Fruit fly (Drosophila melanogaster) whole organism, embryonic: ENCODE data around the gene CG31467.

Source experiments
- Ada2b ChIP-seq: fragments of 200-800 bp; sonication (Bioruptor generic); IDR thresholded peaks from 2 replicates; pipeline ENCODE4 v1.3.6; 2022; ENCODE audit warnings: missing biosample characterization, missing genetic modification characterization
- CG10147 ChIP-seq: fragments of 200-800 bp; sonication (Bioruptor generic); optimal IDR thresholded peaks from 2 replicates; lab custom pipeline; 2019; ENCODE audit warnings: missing biosample characterization, mild to moderate bottlenecking, missing genetic modification characterization, moderate library complexity
- CG10654 ChIP-seq: fragments of 200-800 bp; sonication (Bioruptor generic); optimal IDR thresholded peaks from 2 replicates; lab custom pipeline; 2016; ENCODE audit warnings: missing biosample characterization, missing genetic modification characterization
- CG11398 ChIP-seq: fragments of 200-800 bp; sonication (Bioruptor generic); optimal IDR thresholded peaks from 2 replicates; lab custom pipeline; 2016; ENCODE audit warnings: missing biosample characterization, missing genetic modification characterization
- CG11456 ChIP-seq: fragments of 200-800 bp; sonication (Bioruptor generic); IDR thresholded peaks from 3 replicates; pipeline ENCODE4 v1.3.6; 2022; ENCODE audit warnings: missing biosample characterization, missing genetic modification characterization
- CG11696 ChIP-seq: fragments of 200-800 bp; sonication (Bioruptor generic); IDR thresholded peaks from 2 replicates; pipeline ENCODE4 v1.3.6; 2022; ENCODE audit warnings: missing biosample characterization, missing genetic modification characterization
- CG12236 ChIP-seq: fragments of 200-800 bp; sonication (Bioruptor generic); optimal IDR thresholded peaks from 2 replicates; lab custom pipeline; 2016; ENCODE audit warnings: missing biosample characterization, missing genetic modification characterization
- CG12942 ChIP-seq: fragments of 200-800 bp; sonication (Bioruptor generic); optimal IDR thresholded peaks from 3 replicates; lab custom pipeline; 2016; ENCODE audit warnings: missing biosample characterization, missing genetic modification characterization
- CG13424 ChIP-seq: fragments of 200-800 bp; sonication (Bioruptor generic); optimal IDR thresholded peaks from 2 replicates; lab custom pipeline; 2019; ENCODE audit warnings: missing biosample characterization, mild to moderate bottlenecking, missing genetic modification characterization, moderate library complexity
- CG14667 ChIP-seq: fragments of 200-800 bp; sonication (Bioruptor generic); IDR thresholded peaks from 2 replicates; pipeline ENCODE4 v1.3.6; 2022; ENCODE audit warnings: missing biosample characterization, missing genetic modification characterization
- CG15011 ChIP-seq: fragments of 200-800 bp; sonication (Bioruptor generic); optimal IDR thresholded peaks from 3 replicates; lab custom pipeline; 2018; ENCODE audit warnings: missing biosample characterization, mild to moderate bottlenecking, missing genetic modification characterization
- CG15479 ChIP-seq: fragments of 200-800 bp; sonication (Bioruptor generic); optimal IDR thresholded peaks from 3 replicates; lab custom pipeline; 2019; ENCODE audit warnings: missing biosample characterization, mild to moderate bottlenecking, missing genetic modification characterization, moderate library complexity
- CG17359 ChIP-seq: fragments of 200-800 bp; sonication (Bioruptor generic); optimal IDR thresholded peaks from 3 replicates; lab custom pipeline; 2018; ENCODE audit warnings: missing biosample characterization, mild to moderate bottlenecking, missing genetic modification characterization, moderate library complexity
- CG17612 ChIP-seq: fragments of 200-800 bp; sonication (Bioruptor generic); IDR thresholded peaks from 2 replicates; pipeline ENCODE4 v1.3.6; 2022; ENCODE audit warnings: missing biosample characterization, missing genetic modification characterization
- CG34422 ChIP-seq: fragments of 200-800 bp; sonication (Bioruptor generic); IDR thresholded peaks from 3 replicates; pipeline ENCODE4 v1.3.6; 2022; ENCODE audit warnings: missing biosample characterization, missing genetic modification characterization
- CG6689 ChIP-seq: fragments of 200-800 bp; sonication (Bioruptor generic); IDR thresholded peaks from 2 replicates; pipeline ENCODE4 v1.3.6; 2022; ENCODE audit warnings: missing biosample characterization, missing genetic modification characterization
- CG7556 ChIP-seq: fragments of 200-800 bp; sonication (Bioruptor generic); optimal IDR thresholded peaks from 2 replicates; lab custom pipeline; 2017; ENCODE audit warnings: missing biosample characterization, mild to moderate bottlenecking, missing genetic modification characterization
- CG7839 ChIP-seq: fragments of 200-800 bp; sonication (Bioruptor generic); optimal IDR thresholded peaks from 3 replicates; lab custom pipeline; 2018; ENCODE audit warnings: missing biosample characterization, mild to moderate bottlenecking, missing genetic modification characterization, moderate library complexity
- CG8089 ChIP-seq: fragments of 200-800 bp; sonication (Bioruptor generic); optimal IDR thresholded peaks from 3 replicates; lab custom pipeline; 2016; ENCODE audit warnings: missing biosample characterization, missing genetic modification characterization
- CG8924 ChIP-seq: fragments of 200-800 bp; optimal IDR thresholded peaks from 3 replicates; lab custom pipeline; 2019; ENCODE audit warnings: missing biosample characterization, mild to moderate bottlenecking, missing genetic modification characterization, moderate library complexity
- CHES-1-like ChIP-seq: fragments of 200-800 bp; sonication (Bioruptor generic); optimal IDR thresholded peaks from 2 replicates; lab custom pipeline; 2016; ENCODE audit warnings: missing biosample characterization, missing genetic modification characterization
- Dp ChIP-seq: fragments of 200-800 bp; sonication (Bioruptor generic); optimal IDR thresholded peaks from 2 replicates; lab custom pipeline; 2018; ENCODE audit warnings: missing biosample characterization, mild to moderate bottlenecking, missing genetic modification characterization, moderate library complexity
- Drgx ChIP-seq: fragments of 200-800 bp; sonication (Bioruptor generic); IDR thresholded peaks from 2 replicates; pipeline ENCODE4 v1.3.6; 2022; ENCODE audit warnings: missing biosample characterization, missing genetic modification characterization
- Fer1 ChIP-seq: fragments of 200-800 bp; sonication (Bioruptor generic); optimal IDR thresholded peaks from 2 replicates; lab custom pipeline; 2017; ENCODE audit warnings: missing biosample characterization, mild to moderate bottlenecking, missing genetic modification characterization
- Fer2 ChIP-seq: fragments of 200-800 bp; sonication (Bioruptor generic); optimal IDR thresholded peaks from 2 replicates; lab custom pipeline; 2018; ENCODE audit warnings: missing biosample characterization, mild to moderate bottlenecking, missing genetic modification characterization, moderate library complexity
- Hand ChIP-seq: fragments of 200-800 bp; sonication (Bioruptor generic); optimal IDR thresholded peaks from 2 replicates; lab custom pipeline; 2017; ENCODE audit warnings: mild to moderate bottlenecking, missing biosample characterization, missing genetic modification reagents, missing genetic modification characterization
- HmgZ ChIP-seq: fragments of 200-800 bp; sonication (Bioruptor generic); optimal IDR thresholded peaks from 2 replicates; lab custom pipeline; 2018; ENCODE audit warnings: missing biosample characterization, mild to moderate bottlenecking, missing genetic modification characterization
- Hr78 ChIP-seq, 2 experiments: fragments of 200-800 bp in 1 of 2; fragments of >200 bp in 1 of 2; sonication (Bioruptor generic) in 1 of 2; optimal IDR thresholded peaks; 2 replicates each; lab custom pipeline; 2017 to 2019; ENCODE audit warnings: missing biosample characterization in 2 of 2, missing genetic modification characterization in 2 of 2, mild to moderate bottlenecking in 1 of 2, moderate library complexity in 1 of 2
- Mes4 ChIP-seq: fragments of 200-800 bp; sonication (Bioruptor generic); optimal IDR thresholded peaks from 2 replicates; lab custom pipeline; 2016; ENCODE audit warnings: missing biosample characterization, missing genetic modification characterization
- Oli ChIP-seq: fragments of 200-800 bp; sonication (Bioruptor generic); optimal IDR thresholded peaks from 2 replicates; lab custom pipeline; 2018; ENCODE audit warnings: missing biosample characterization, mild to moderate bottlenecking, missing genetic modification characterization, moderate library complexity
- Opbp ChIP-seq: fragments of 200-800 bp; sonication (Bioruptor generic); IDR thresholded peaks from 3 replicates; pipeline ENCODE4 v1.3.6; 2022; ENCODE audit warnings: missing biosample characterization, missing genetic modification characterization; ENCODE audit not compliant: partially characterized antibody
- Rx ChIP-seq: fragments of 200-800 bp; sonication (Bioruptor generic); IDR thresholded peaks from 2 replicates; pipeline ENCODE4 v1.3.6; 2022; ENCODE audit warnings: missing biosample characterization, missing genetic modification characterization
- Six4 ChIP-seq: fragments of 200-800 bp; sonication (Bioruptor generic); optimal IDR thresholded peaks from 2 replicates; lab custom pipeline; 2016; ENCODE audit warnings: missing biosample characterization, missing genetic modification characterization
- Xbp1 ChIP-seq: fragments of 200-800 bp; sonication (Bioruptor generic); optimal IDR thresholded peaks from 3 replicates; lab custom pipeline; 2016; ENCODE audit warnings: missing biosample characterization, mild to moderate bottlenecking, missing genetic modification characterization
- bbx ChIP-seq: fragments of 200-800 bp; sonication (Bioruptor generic); IDR thresholded peaks from 2 replicates; pipeline ENCODE4 v1.3.6; 2022; ENCODE audit warnings: missing biosample characterization, missing genetic modification characterization; ENCODE audit not compliant: partially characterized antibody
- bcd ChIP-seq: fragments of 200-800 bp; sonication (Bioruptor generic); optimal IDR thresholded peaks from 2 replicates; lab custom pipeline; 2017; ENCODE audit warnings: missing biosample characterization, mild to moderate bottlenecking, missing genetic modification characterization
- dm ChIP-seq: fragments of 200-800 bp; sonication (Bioruptor generic); optimal IDR thresholded peaks from 3 replicates; lab custom pipeline; 2016; ENCODE audit warnings: missing biosample characterization, missing genetic modification characterization
- dpn ChIP-seq, 2 experiments: fragments of 200-800 bp; sonication (Bioruptor generic); optimal IDR thresholded peaks; 3 replicates each; lab custom pipeline; 2016; ENCODE audit warnings: missing biosample characterization in 2 of 2, missing genetic modification characterization in 2 of 2
- emc ChIP-seq: fragments of 200-800 bp; sonication (Bioruptor generic); optimal IDR thresholded peaks from 2 replicates; lab custom pipeline; 2016; ENCODE audit warnings: missing biosample characterization, missing genetic modification characterization
- ftz-f1 ChIP-seq: fragments of 200-800 bp; sonication (Bioruptor generic); optimal IDR thresholded peaks from 2 replicates; lab custom pipeline; 2016; ENCODE audit warnings: missing biosample characterization, missing genetic modification characterization
- gfzf ChIP-seq: fragments of 200-800 bp; sonication (Bioruptor generic); optimal IDR thresholded peaks from 2 replicates; lab custom pipeline; 2016; ENCODE audit warnings: missing biosample characterization, mild to moderate bottlenecking, missing genetic modification characterization, moderate library complexity
- h ChIP-seq: fragments of >200 bp; optimal IDR thresholded peaks from 2 replicates; lab custom pipeline; 2017
- hbn ChIP-seq: fragments of 200-800 bp; sonication (Bioruptor generic); IDR thresholded peaks from 2 replicates; pipeline ENCODE4 v1.3.6; 2022; ENCODE audit warnings: missing biosample characterization, missing genetic modification characterization; ENCODE audit not compliant: partially characterized antibody
- hth ChIP-seq: fragments of >200 bp; optimal IDR thresholded peaks from 2 replicates; lab custom pipeline; 2017; ENCODE audit warnings: inconsistent platforms
- lbe ChIP-seq: fragments of 200-800 bp; sonication (Bioruptor generic); optimal IDR thresholded peaks from 2 replicates; lab custom pipeline; 2016; ENCODE audit warnings: missing biosample characterization, mild to moderate bottlenecking, missing genetic modification characterization
- lov ChIP-seq, 2 experiments: fragments of 200-800 bp in 1 of 2; fragments of >200 bp in 1 of 2; sonication (Bioruptor generic) in 1 of 2; IDR thresholded peaks in 1 of 2; optimal IDR thresholded peaks in 1 of 2; 2 replicates in 1 of 2; 3 replicates in 1 of 2; pipeline versions ENCODE4 v1.3.6 to Lab custom; 2017 to 2022; ENCODE audit warnings: missing biosample characterization in 1 of 2, missing genetic modification characterization in 1 of 2
- pfk ChIP-seq: fragments of 200-800 bp; sonication (Bioruptor generic); optimal IDR thresholded peaks from 2 replicates; lab custom pipeline; 2018; ENCODE audit warnings: missing biosample characterization, mild to moderate bottlenecking, missing genetic modification characterization, moderate library complexity
- rib ChIP-seq: fragments of 200-800 bp; sonication (Bioruptor generic); IDR thresholded peaks from 2 replicates; pipeline ENCODE4 v1.3.6; 2022; ENCODE audit warnings: missing biosample characterization, missing genetic modification characterization
- sr ChIP-seq: fragments of 200-800 bp; sonication (Bioruptor generic); IDR thresholded peaks from 3 replicates; pipeline ENCODE4 v1.3.6; 2022; ENCODE audit warnings: missing biosample characterization, missing genetic modification characterization
- stc ChIP-seq: fragments of 200-800 bp; sonication (Bioruptor generic); IDR thresholded peaks from 2 replicates; pipeline ENCODE4 v1.3.6; 2022; ENCODE audit warnings: missing biosample characterization, missing genetic modification characterization
- twi ChIP-seq: fragments of 200-800 bp; optimal IDR thresholded peaks from 2 replicates; lab custom pipeline; 2019; ENCODE audit warnings: missing biosample characterization, mild to moderate bottlenecking, missing genetic modification characterization, moderate library complexity
- wor ChIP-seq: fragments of 200-800 bp; sonication (Bioruptor generic); IDR thresholded peaks from 2 replicates; pipeline ENCODE4 v1.3.6; 2022; ENCODE audit warnings: missing biosample characterization, missing genetic modification characterization

Gene CG31467

DNA sequence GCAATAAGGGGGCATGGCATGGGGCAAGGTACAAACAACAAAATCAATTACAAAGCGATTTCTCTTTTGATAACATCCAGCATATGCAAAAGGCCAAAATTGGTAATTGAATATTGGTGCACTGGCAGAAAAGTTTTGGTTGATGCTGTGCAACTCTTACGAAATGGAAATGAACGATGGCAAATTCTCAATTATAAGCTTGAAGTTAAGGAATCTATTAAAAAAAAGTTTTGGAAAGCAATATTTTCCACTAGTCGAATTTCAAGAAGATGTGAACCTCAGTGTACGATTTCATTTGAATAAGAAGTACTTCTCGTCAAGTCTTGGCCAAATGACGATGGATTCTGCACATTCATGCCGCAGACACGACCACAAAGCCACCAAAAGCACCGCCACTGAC lies 50.7 kb downstream of the CG31467 start (continued):
- TF ChIP-seq wor (GFP tag; lab: Robert Waterston, UW) (no peak), gfzf (GFP tag; lab: Kevin White, UChicago) (no peak), Xbp1 (GFP tag; lab: Kevin White, UChicago) (peak; percentile 14), CG6689 (peak; percentile 53), CHES-1-like (GFP tag; lab: Kevin White, UChicago) (no peak), Fer1 (GFP tag; lab: Kevin White, UChicago) (no peak), CG8924 (tag; lab: Kevin White, UChicago) (no peak), Hr78 (GFP tag; optimal IDR thresholded peaks at IDR 0.05; lab: Kevin White, UChicago) (no peak), CG15011 (GFP tag; lab: Kevin White, UChicago) (no peak), twi (no peak), HmgZ (no peak), Fer2 (tag; lab: Kevin White, UChicago) (no peak), dm (GFP tag; lab: Kevin White, UChicago) (no peak), Ada2b (GFP tag; lab: Robert Waterston, UW) (peak; percentile 37; the same call in 1 of the 2 replicates), Drgx (GFP tag; lab: Robert Waterston, UW) (0 out of 2 replicates have a peak, but pooled peaks have one; percentile 23), lbe (GFP tag; lab: Kevin White, UChicago) (no peak), CG11398 (no peak), CG17612 (GFP tag; lab: Robert Waterston, UW) (no peak; the same call in 1 of the 2 replicates), CG7839 (tag; lab: Kevin White, UChicago) (peak; percentile 47), lov (optimal IDR thresholded peaks at IDR 0.05; lab: Kevin White, UChicago) (no peak), lov (GFP tag; IDR thresholded peaks at IDR 0.05; lab: Robert Waterston, UW) (no peak), emc (no peak), bbx (GFP tag; lab: Robert Waterston, UW) (no peak), h (lab: Kevin White, UChicago) (no peak), CG10147 (no peak), Dp (no peak), bcd (GFP tag; lab: Kevin White, UChicago) (peak; percentile 23), Rx (GFP tag; lab: Robert Waterston, UW) (no peak), CG8089 (no peak), hth (lab: Kevin White, UChicago) (no peak), pfk (GFP tag; lab: Kevin White, UChicago) (no peak), Oli (no peak), Opbp (GFP tag; lab: Robert Waterston, UW) (no peak), rib (GFP tag; lab: Robert Waterston, UW) (no peak), CG11696 (GFP tag; lab: Robert Waterston, UW) (no peak), Mes4 (no peak), Six4 (no peak), CG14667 (no peak), CG12942 (no peak), CG34422 (GFP tag; lab: Robert Waterston, UW) (no peak), CG13424 (no peak), CG12236 (GFP tag; lab: Kevin White, UChicago) (no peak), CG15479 (no peak), ftz-f1 (GFP tag; lab: Kevin White, UChicago) (no peak), sr (GFP tag; lab: Robert Waterston, UW) (no peak), CG17359 (tag; lab: Kevin White, UChicago) (no peak), CG11456 (GFP tag; lab: Robert Waterston, UW) (no peak), hbn (GFP tag; lab: Robert Waterston, UW) (no peak), Hand (GFP tag; lab: Kevin White, UChicago) (no peak), CG10654 (no peak), CG7556 (GFP tag; lab: Kevin White, UChicago) (peak; percentile 6), stc (no peak), dpn (GFP tag; optimal IDR thresholded peaks at IDR 0.05; lab: Kevin White, UChicago) (peak; percentile 7 to 32)
